Fruit fly (Drosophila melanogaster) whole organism, embryonic: ENCODE measurements around the gene her.

Source experiments
- Aef1 ChIP-seq: fragments of 200-800 bp; sonication (Bioruptor generic); IDR thresholded peaks from 3 replicates; pipeline ENCODE4 v1.3.6; 2022; ENCODE audit warnings: missing biosample characterization, missing genetic modification characterization
- CG1024 ChIP-seq: fragments of 200-800 bp; sonication (Bioruptor generic); IDR thresholded peaks from 2 replicates; pipeline ENCODE4 v1.3.6; 2022; ENCODE audit warnings: missing biosample characterization, missing genetic modification characterization
- CG10959 ChIP-seq: fragments of 200-800 bp; sonication (Bioruptor generic); IDR thresholded peaks from 2 replicates; pipeline ENCODE4 v1.3.6; 2022; ENCODE audit warnings: missing biosample characterization, missing genetic modification characterization
- CG11093 ChIP-seq: fragments of 200-800 bp; sonication (Bioruptor generic); IDR thresholded peaks from 3 replicates; pipeline ENCODE4 v1.3.6; 2022; ENCODE audit warnings: missing biosample characterization, missing genetic modification characterization
- CG11695 ChIP-seq: fragments of 200-800 bp; sonication (Bioruptor generic); IDR thresholded peaks from 3 replicates; pipeline ENCODE4 v1.3.6; 2022; ENCODE audit warnings: missing biosample characterization, missing genetic modification characterization
- CG1233 ChIP-seq: fragments of 200-800 bp; sonication (Bioruptor generic); optimal IDR thresholded peaks from 4 replicates; lab custom pipeline; 2018; ENCODE audit warnings: missing biosample characterization, mild to moderate bottlenecking, missing genetic modification characterization
- CG13894 ChIP-seq: fragments of 200-800 bp; sonication (Bioruptor generic); optimal IDR thresholded peaks from 3 replicates; lab custom pipeline; 2018; ENCODE audit warnings: missing biosample characterization, mild to moderate bottlenecking, missing genetic modification characterization, moderate library complexity
- CG14441 ChIP-seq: fragments of 200-800 bp; sonication (Bioruptor generic); IDR thresholded peaks from 2 replicates; pipeline ENCODE4 v1.3.6; 2022; ENCODE audit warnings: missing biosample characterization, missing genetic modification characterization
- CG14710 ChIP-seq: fragments of 200-800 bp; sonication (Bioruptor generic); optimal IDR thresholded peaks from 3 replicates; lab custom pipeline; 2019; ENCODE audit warnings: missing biosample characterization, mild to moderate bottlenecking, missing genetic modification characterization, moderate library complexity
- CG1529 ChIP-seq: fragments of 200-800 bp; sonication (Bioruptor generic); optimal IDR thresholded peaks from 3 replicates; lab custom pipeline; 2018; ENCODE audit warnings: missing biosample characterization, missing genetic modification characterization
- CG15514 ChIP-seq: fragments of 200-800 bp; sonication (Bioruptor generic); optimal IDR thresholded peaks from 3 replicates; lab custom pipeline; 2017; ENCODE audit warnings: missing biosample characterization, missing genetic modification characterization, mild to moderate bottlenecking, moderate library complexity, missing genetic modification reagents
- CG15696 ChIP-seq: fragments of 200-800 bp; sonication (Bioruptor generic); optimal IDR thresholded peaks from 2 replicates; lab custom pipeline; 2019; ENCODE audit warnings: missing biosample characterization, mild to moderate bottlenecking, missing genetic modification characterization, moderate library complexity
- CG1602 ChIP-seq: fragments of 200-800 bp; sonication (Bioruptor generic); optimal IDR thresholded peaks from 3 replicates; lab custom pipeline; 2016; ENCODE audit warnings: missing biosample characterization, missing genetic modification characterization
- CG16863 ChIP-seq: fragments of 200-800 bp; sonication (Bioruptor generic); optimal IDR thresholded peaks from 3 replicates; lab custom pipeline; 2016; ENCODE audit warnings: missing biosample characterization, missing genetic modification characterization
- CG17359 ChIP-seq: fragments of 200-800 bp; sonication (Bioruptor generic); optimal IDR thresholded peaks from 3 replicates; lab custom pipeline; 2018; ENCODE audit warnings: missing biosample characterization, mild to moderate bottlenecking, missing genetic modification characterization, moderate library complexity
- CG18599 ChIP-seq: fragments of 200-800 bp; sonication (Bioruptor generic); optimal IDR thresholded peaks from 3 replicates; lab custom pipeline; 2017; ENCODE audit warnings: missing biosample characterization, missing genetic modification characterization, mild to moderate bottlenecking, moderate library complexity, missing genetic modification reagents
- CG2712 ChIP-seq: fragments of 200-800 bp; optimal IDR thresholded peaks from 3 replicates; lab custom pipeline; 2019; ENCODE audit warnings: missing biosample characterization, mild to moderate bottlenecking, missing genetic modification characterization, moderate library complexity
- CG32767 ChIP-seq: fragments of 200-800 bp; sonication (Bioruptor generic); IDR thresholded peaks from 2 replicates; pipeline ENCODE4 v1.3.6; 2022; ENCODE audit warnings: missing biosample characterization, missing genetic modification characterization
- CG32772 ChIP-seq: fragments of 200-800 bp; sonication (Bioruptor generic); IDR thresholded peaks from 2 replicates; pipeline ENCODE4 v1.3.6; 2022; ENCODE audit warnings: missing biosample characterization, missing genetic modification characterization
- CG3847 ChIP-seq: fragments of 200-800 bp; sonication (Bioruptor generic); IDR thresholded peaks from 2 replicates; pipeline ENCODE4 v1.3.6; 2022; ENCODE audit warnings: missing biosample characterization, missing genetic modification characterization
- CG42726 ChIP-seq: fragments of 200-800 bp; sonication (Bioruptor generic); IDR thresholded peaks from 2 replicates; pipeline ENCODE4 v1.3.6; 2022; ENCODE audit warnings: missing biosample characterization, missing genetic modification characterization; ENCODE audit not compliant: partially characterized antibody
- CG4730 ChIP-seq: fragments of 200-800 bp; sonication (Bioruptor generic); IDR thresholded peaks from 2 replicates; pipeline ENCODE4 v1.3.6; 2022; ENCODE audit warnings: missing biosample characterization, missing genetic modification characterization
- CG6689 ChIP-seq: fragments of 200-800 bp; sonication (Bioruptor generic); IDR thresholded peaks from 2 replicates; pipeline ENCODE4 v1.3.6; 2022; ENCODE audit warnings: missing biosample characterization, missing genetic modification characterization
- CG8765 ChIP-seq: fragments of 200-800 bp; sonication (Bioruptor generic); IDR thresholded peaks from 2 replicates; pipeline ENCODE4 v1.3.6; 2022; ENCODE audit warnings: missing biosample characterization, missing genetic modification characterization
- Ets65A ChIP-seq: fragments of 200-800 bp; sonication (Bioruptor generic); peaks from one replicate; lab custom pipeline; 2016; ENCODE audit warnings: missing biosample characterization, missing genetic modification characterization
- Fer1 ChIP-seq: fragments of 200-800 bp; sonication (Bioruptor generic); optimal IDR thresholded peaks from 2 replicates; lab custom pipeline; 2017; ENCODE audit warnings: missing biosample characterization, mild to moderate bottlenecking, missing genetic modification characterization
- Hmr ChIP-seq: fragments of 200-800 bp; sonication (Bioruptor generic); optimal IDR thresholded peaks from 3 replicates; lab custom pipeline; 2017; ENCODE audit warnings: mild to moderate bottlenecking, missing biosample characterization, missing genetic modification reagents, missing genetic modification characterization
- MBD-R2 ChIP-seq: fragments of 200-800 bp; sonication (Bioruptor generic); IDR thresholded peaks from 2 replicates; pipeline ENCODE4 v1.3.6; 2022; ENCODE audit warnings: missing biosample characterization, missing genetic modification characterization
- Nf-YC ChIP-seq: fragments of 200-800 bp; optimal IDR thresholded peaks from 3 replicates; lab custom pipeline; 2019; ENCODE audit warnings: missing biosample characterization, mild to moderate bottlenecking, missing genetic modification characterization, moderate library complexity
- Trl ChIP-seq, 3 experiments: fragments of >200 bp in 2 of 3; fragments of 200-800 bp in 1 of 3; sonication (Bioruptor generic) in 1 of 3; optimal IDR thresholded peaks; 2 replicates in 1 of 3; 3 replicates in 2 of 3; lab custom pipeline; 2016 to 2017; ENCODE audit warnings: missing biosample characterization in 1 of 3, missing genetic modification characterization in 1 of 3
- Xrp1 ChIP-seq: fragments of 200-800 bp; sonication (Bioruptor generic); IDR thresholded peaks from 2 replicates; pipeline ENCODE4 v1.3.6; 2022; ENCODE audit warnings: missing biosample characterization, missing genetic modification characterization
- bigmax ChIP-seq: fragments of 200-800 bp; sonication (Bioruptor generic); optimal IDR thresholded peaks from 2 replicates; lab custom pipeline; 2018; ENCODE audit warnings: missing biosample characterization, mild to moderate bottlenecking, missing genetic modification characterization
- caup ChIP-seq: fragments of 200-800 bp; sonication (Bioruptor generic); optimal IDR thresholded peaks from 3 replicates; lab custom pipeline; 2017; ENCODE audit warnings: missing biosample characterization, mild to moderate bottlenecking, missing genetic modification characterization, moderate library complexity; ENCODE audit not compliant: severe bottlenecking
- chinmo ChIP-seq: fragments of 200-800 bp; sonication (Bioruptor generic); IDR thresholded peaks from 4 replicates; pipeline ENCODE4 v1.3.6; 2022; ENCODE audit warnings: missing biosample characterization, missing genetic modification characterization; ENCODE audit not compliant: partially characterized antibody
- crol ChIP-seq: fragments of 200-800 bp; sonication (Bioruptor generic); IDR thresholded peaks from 2 replicates; pipeline ENCODE4 v1.3.6; 2022; ENCODE audit warnings: missing biosample characterization, missing genetic modification characterization
- dan ChIP-seq: fragments of 200-800 bp; sonication (Bioruptor generic); IDR thresholded peaks from 2 replicates; pipeline ENCODE4 v1.3.6; 2022; ENCODE audit warnings: missing biosample characterization, missing genetic modification characterization
- dimm ChIP-seq: fragments of 200-800 bp; sonication (Bioruptor generic); IDR thresholded peaks from 2 replicates; pipeline ENCODE4 v1.3.6; 2022; ENCODE audit warnings: missing biosample characterization, missing genetic modification characterization
- dmrt99B ChIP-seq: fragments of 200-800 bp; sonication (Bioruptor generic); optimal IDR thresholded peaks from 2 replicates; lab custom pipeline; 2018; ENCODE audit warnings: missing biosample characterization, mild to moderate bottlenecking, missing genetic modification characterization, moderate library complexity
- jing ChIP-seq: fragments of 200-800 bp; sonication (Bioruptor generic); optimal IDR thresholded peaks from 2 replicates; lab custom pipeline; 2018; ENCODE audit warnings: missing biosample characterization, mild to moderate bottlenecking, missing genetic modification characterization
- lab ChIP-seq: fragments of 200-800 bp; sonication (Bioruptor generic); optimal IDR thresholded peaks from 3 replicates; lab custom pipeline; 2017; ENCODE audit warnings: missing biosample characterization, missing genetic modification characterization, mild to moderate bottlenecking, moderate library complexity, missing genetic modification reagents
- nom ChIP-seq: fragments of 200-800 bp; sonication (Bioruptor generic); optimal IDR thresholded peaks from 2 replicates; lab custom pipeline; 2017; ENCODE audit warnings: missing biosample characterization, missing genetic modification characterization, mild to moderate bottlenecking, moderate library complexity, missing genetic modification reagents
- pan ChIP-seq, 4 experiments: fragments of >200 bp in 3 of 4; fragments of 200-800 bp in 1 of 4; sonication (Bioruptor generic) in 1 of 4; optimal IDR thresholded peaks in 3 of 4; IDR thresholded peaks in 1 of 4; 2 replicates each; pipeline versions ENCODE4 v1.3.6 to Lab custom; 2017 to 2022; ENCODE audit warnings: missing biosample characterization in 2 of 4, missing genetic modification characterization in 2 of 4, mixed read lengths in 1 of 4
- pros ChIP-seq: fragments of 200-800 bp; sonication (Bioruptor generic); optimal IDR thresholded peaks from 3 replicates; lab custom pipeline; 2019; ENCODE audit warnings: missing biosample characterization, mild to moderate bottlenecking, missing genetic modification characterization, moderate library complexity
- sim ChIP-seq: fragments of 200-800 bp; sonication (Bioruptor generic); IDR thresholded peaks from 2 replicates; pipeline ENCODE4 v1.3.6; 2022; ENCODE audit warnings: missing biosample characterization, missing genetic modification characterization
- stc ChIP-seq: fragments of 200-800 bp; sonication (Bioruptor generic); IDR thresholded peaks from 2 replicates; pipeline ENCODE4 v1.3.6; 2022; ENCODE audit warnings: missing biosample characterization, missing genetic modification characterization
- tin ChIP-seq: fragments of 200-800 bp; sonication (Bioruptor generic); optimal IDR thresholded peaks from 3 replicates; lab custom pipeline; 2016; ENCODE audit warnings: missing biosample characterization, missing genetic modification characterization
- tna ChIP-seq: fragments of 200-800 bp; sonication (Bioruptor generic); IDR thresholded peaks from 2 replicates; pipeline ENCODE4 v1.3.6; 2022; ENCODE audit warnings: missing biosample characterization, missing genetic modification characterization; ENCODE audit not compliant: partially characterized antibody
- ttk ChIP-seq: fragments of 200-800 bp; sonication (Bioruptor generic); IDR thresholded peaks from 2 replicates; pipeline ENCODE4 v2.1.2; 2022; ENCODE audit warnings: missing biosample characterization, missing genetic modification characterization
- twi ChIP-seq: fragments of 200-800 bp; optimal IDR thresholded peaks from 2 replicates; lab custom pipeline; 2019; ENCODE audit warnings: missing biosample characterization, mild to moderate bottlenecking, missing genetic modification characterization, moderate library complexity

The her gene

dm6 chr2L:16716771-16717170 is 39.8 kb downstream of the her start (continued):
- peak; percentile 41 for TF ChIP-seq ttk (GFP tag; lab: Robert Waterston, UW)
- TF ChIP-seq stc (GFP tag; lab: Robert Waterston, UW), result no peak
- no peak for TF ChIP-seq CG3847 (GFP tag; lab: Robert Waterston, UW)
- TF ChIP-seq CG1024 (GFP tag; lab: Robert Waterston, UW), result no peak
- no peak for TF ChIP-seq CG42726
- TF ChIP-seq jing (GFP tag; lab: Kevin White, UChicago), result no peak
- peak; percentile 38; the same call in 1 of the 2 replicates for TF ChIP-seq CG4730
- peak; percentile 39; the same call in 1 of the 2 replicates for TF ChIP-seq Xrp1
- peak; percentile 69 for TF ChIP-seq lab (GFP tag; lab: Kevin White, UChicago)
- no peak for TF ChIP-seq CG14710 (tag; lab: Kevin White, UChicago)
- TF ChIP-seq CG14441 (GFP tag; lab: Robert Waterston, UW), result no peak; the same call in 1 of the 2 replicates
- TF ChIP-seq caup (GFP tag; lab: Kevin White, UChicago), result no peak
- no peak for TF ChIP-seq CG15696 (tag; lab: Kevin White, UChicago)
- TF ChIP-seq nom (GFP tag; lab: Kevin White, UChicago), result no peak
- no peak for TF ChIP-seq pros (GFP tag; lab: Kevin White, UChicago)
- TF ChIP-seq dan (GFP tag; lab: Robert Waterston, UW), result no peak
- TF ChIP-seq Fer1, result peak; percentile 34
- peak; percentile 76 for TF ChIP-seq CG13894 (tag; lab: Kevin White, UChicago)
- no peak for TF ChIP-seq CG8765
- TF ChIP-seq pan (optimal IDR thresholded peaks at IDR 0.05; lab: Kevin White, UChicago), result no peak
- peak in 1 of 2 experiments; percentile 63 for TF ChIP-seq pan (GFP tag; optimal IDR thresholded peaks at IDR 0.05 in 1 of 2, IDR thresholded peaks at IDR 0.05 in 1 of 2)
- peak; percentile 58 for TF ChIP-seq dmrt99B (tag; lab: Kevin White, UChicago)
- TF ChIP-seq CG1529 (GFP tag; lab: Kevin White, UChicago), result no peak
- TF ChIP-seq CG18599 (GFP tag; lab: Kevin White, UChicago), result peak; percentile 72
- TF ChIP-seq CG15514 (GFP tag; lab: Kevin White, UChicago), result peak; percentile 28
- TF ChIP-seq CG11695, result no peak
- peak; percentile 70 for TF ChIP-seq CG17359 (tag; lab: Kevin White, UChicago)
- TF ChIP-seq Hmr (GFP tag; lab: Kevin White, UChicago), result no peak
- no peak for TF ChIP-seq tin (GFP tag; lab: Kevin White, UChicago)
- TF ChIP-seq bigmax (GFP tag; lab: Kevin White, UChicago), result no peak
- no peak for TF ChIP-seq MBD-R2 (GFP tag; lab: Robert Waterston, UW)
- TF ChIP-seq Nf-YC (tag; lab: Kevin White, UChicago), result peak; percentile 19
- peak; percentile 12 for TF ChIP-seq CG1233
- TF ChIP-seq CG6689 (GFP tag; lab: Robert Waterston, UW), result peak; percentile 49; the same call in 1 of the 2 replicates
- peak; percentile 32 for TF ChIP-seq CG2712 (tag; lab: Kevin White, UChicago)
- TF ChIP-seq CG1602 (GFP tag; lab: Kevin White, UChicago), result no peak
- TF ChIP-seq Aef1 (GFP tag; lab: Robert Waterston, UW), result no peak

- 0 out of 2 replicates have a peak, but pooled peaks have one; percentile 17 for TF ChIP-seq CG10959 (GFP tag; lab: Robert Waterston, UW)
- no peak for TF ChIP-seq CG11093 (GFP tag; lab: Robert Waterston, UW)
- TF ChIP-seq dimm (GFP tag; lab: Robert Waterston, UW), result no peak
- no peak for TF ChIP-seq CG16863 (GFP tag; lab: Kevin White, UChicago)
- peak; percentile 71 for TF ChIP-seq crol (GFP tag; lab: Robert Waterston, UW)
- no peak for TF ChIP-seq CG32767
- TF ChIP-seq Trl (optimal IDR thresholded peaks at IDR 0.05; lab: Kevin White, UChicago), result peak; percentile 45 to 64
- TF ChIP-seq Trl (GFP tag; optimal IDR thresholded peaks at IDR 0.05; lab: Kevin White, UChicago), result no peak
- no peak for TF ChIP-seq sim
- peak; percentile 26; the same call in 1 of the 2 replicates for TF ChIP-seq tna (GFP tag; lab: Robert Waterston, UW)
- 0 out of 2 replicates have a peak, but pooled peaks have one; percentile 13 for TF ChIP-seq CG32772
- 0 out of 4 replicates have a peak, but pooled peaks have one; percentile 8 for TF ChIP-seq chinmo (GFP tag; lab: Robert Waterston, UW)
- TF ChIP-seq twi, result peak; percentile 24
- TF ChIP-seq Ets65A, result peak; percentile 54
These were observed 41.6 kb downstream of the her start for dm6 chr2L:16718446-16719173.
